Worm (Caenorhabditis elegans): ENCODE data around the gene dph-3.

The dph-3 gene

ce11 chrIV:9746762-9747161, 39.8 kb downstream of the dph-3 start, which contains the start of gene C28D4.5:
Gene C28D4.5, minus strand, starts transcription at chrIV:9746862.
- TF ChIP-seq hlh-8 (tag; optimal IDR thresholded peaks at IDR 0.05) (no peak), sox-2 (GFP tag; IDR thresholded peaks at IDR 0.05) (no peak), ceh-31 (tag; optimal IDR thresholded peaks at IDR 0.05) (no peak), pqm-1 (tag; optimal IDR thresholded peaks at IDR 0.05) (no peak), ceh-18 (tag; optimal IDR thresholded peaks at IDR 0.05) (no peak), ref-2 (tag; optimal IDR thresholded peaks at IDR 0.05) (no peak), ztf-16 (tag; optimal IDR thresholded peaks at IDR 0.05) (no peak), dmd-4 (tag; optimal IDR thresholded peaks at IDR 0.05; ENCODE audit: borderline replicate concordance) (no peak), nfya-1 (tag; optimal IDR thresholded peaks at IDR 0.05) (no peak), sox-4 (tag; optimal IDR thresholded peaks at IDR 0.05) (no peak), elt-4 (tag; optimal IDR thresholded peaks at IDR 0.05) (no peak), hlh-30 (tag; optimal IDR thresholded peaks at IDR 0.05; ENCODE audit: insufficient read depth) (no peak), odd-2 (tag; optimal IDR thresholded peaks at IDR 0.05) (no peak)

ce11 chrIV:9748342-9748741, 41.4 kb downstream of the dph-3 start, which contains the start of gene C28D4.8:
Gene C28D4.8, minus strand, starts transcription at chrIV:9748442.
- TF ChIP-seq C38D4.7 (GFP tag; optimal IDR thresholded peaks at IDR 0.05) (no peak), nhr-232 (tag; optimal IDR thresholded peaks at IDR 0.05) (no peak)

ce11 chrIV:9755713-9756112, 48.8 kb downstream of the dph-3 start:
- TF ChIP-seq nhr-232 (tag; optimal IDR thresholded peaks at IDR 0.05): no peak
- TF ChIP-seq tbx-2 (tag; optimal IDR thresholded peaks at IDR 0.05): no peak
- no peak for TF ChIP-seq nhr-11 (tag; optimal IDR thresholded peaks at IDR 0.05)
- no peak for TF ChIP-seq ceh-22 (tag; optimal IDR thresholded peaks at IDR 0.05)
- TF ChIP-seq rnt-1 (tag; optimal IDR thresholded peaks at IDR 0.05): no peak
- TF ChIP-seq ttx-3 (tag; optimal IDR thresholded peaks at IDR 0.05): no peak
- TF ChIP-seq dve-1 (tag; optimal IDR thresholded peaks at IDR 0.05): no peak
- TF ChIP-seq che-1 (tag; optimal IDR thresholded peaks at IDR 0.05): no peak

ce11 chrIV:9756647-9757424, 49.9 kb downstream of the dph-3 start:
- no peak for TF ChIP-seq K02D7.2 (tag; optimal IDR thresholded peaks at IDR 0.05)
- TF ChIP-seq C38D4.7 (GFP tag; optimal IDR thresholded peaks at IDR 0.05): no peak
- TF ChIP-seq sox-2 (GFP tag; IDR thresholded peaks at IDR 0.05): no peak
- TF ChIP-seq rnt-1 (tag; optimal IDR thresholded peaks at IDR 0.05): no peak
- no peak for TF ChIP-seq hlh-6 (tag; optimal IDR thresholded peaks at IDR 0.05)
- TF ChIP-seq dve-1 (tag; optimal IDR thresholded peaks at IDR 0.05): no peak
- TF ChIP-seq ceh-48 (tag; optimal IDR thresholded peaks at IDR 0.05): no peak
- no peak for TF ChIP-seq ceh-31 (tag; optimal IDR thresholded peaks at IDR 0.05)

- TF ChIP-seq sox-4 (tag; optimal IDR thresholded peaks at IDR 0.05) (no peak), unc-3 (GFP tag; conservative IDR thresholded peaks at IDR 0.05) (no peak), unc-3 (tag; optimal IDR thresholded peaks at IDR 0.05) (no peak), ets-4 (tag; optimal IDR thresholded peaks at IDR 0.05) (no peak), ceh-31 (tag; optimal IDR thresholded peaks at IDR 0.05) (no peak), sdc-2 (tag; optimal IDR thresholded peaks at IDR 0.05) (no peak), nhr-232 (tag; optimal IDR thresholded peaks at IDR 0.05) (no peak), unc-86 (tag; optimal IDR thresholded peaks at IDR 0.05) (no peak), fax-1 (tag; optimal IDR thresholded peaks at IDR 0.05) (no peak), ceh-2 (tag; optimal IDR thresholded peaks at IDR 0.05) (no peak), pax-1 (tag; optimal IDR thresholded peaks at IDR 0.05) (no peak), syd-9 (tag; optimal IDR thresholded peaks at IDR 0.05) (no peak), ceh-9 (tag; optimal IDR thresholded peaks at IDR 0.05) (no peak), dve-1 (tag; optimal IDR thresholded peaks at IDR 0.05) (no peak), hlh-8 (tag; optimal IDR thresholded peaks at IDR 0.05) (no peak), ttx-3 (tag; optimal IDR thresholded peaks at IDR 0.05) (no peak), ceh-6 (GFP tag; optimal IDR thresholded peaks at IDR 0.05) (no peak), C08G9.2 (tag; optimal IDR thresholded peaks at IDR 0.05) (no peak), C38D4.7 (GFP tag; optimal IDR thresholded peaks at IDR 0.05) (no peak)
These were observed 50.4 kb downstream of the dph-3 start, which contains the start of gene nhr-97 for ce11 chrIV:9757425-9757740. Gene nhr-97, plus strand, starts transcription at chrIV:9757641.
